Fruit fly (Drosophila melanogaster) whole organism, wandering third instar larva: ENCODE data around the gene CG32523.

Experiments used
- Abd-B ChIP-seq: fragments of >200 bp; optimal IDR thresholded peaks from 2 replicates; lab custom pipeline; 2017; ENCODE audit warnings: missing biosample characterization, missing genetic modification characterization
- CG32264 ChIP-seq: fragments of 200-800 bp; sonication (Bioruptor generic); optimal IDR thresholded peaks from 2 replicates; lab custom pipeline; 2016; ENCODE audit warnings: missing biosample characterization, missing genetic modification characterization
- CG9705 ChIP-seq: fragments of 200-800 bp; sonication (Bioruptor generic); optimal IDR thresholded peaks from 2 replicates; lab custom pipeline; 2018; ENCODE audit warnings: missing biosample characterization, mild to moderate bottlenecking, missing genetic modification characterization
- CrebA ChIP-seq: fragments of 200-800 bp; sonication (Bioruptor generic); optimal IDR thresholded peaks from 2 replicates; lab custom pipeline; 2016; ENCODE audit warnings: missing biosample characterization, mild to moderate bottlenecking, missing genetic modification characterization, borderline replicate concordance
- Dfd ChIP-seq: fragments of >200 bp; optimal IDR thresholded peaks from 2 replicates; lab custom pipeline; 2017; ENCODE audit warnings: missing biosample characterization, missing genetic modification characterization
- Dif ChIP-seq: fragments of 200-275, 200-300 bp; sonication (Bioruptor generic); optimal IDR thresholded peaks from 2 replicates; lab custom pipeline; 2018; ENCODE audit warnings: missing biosample characterization, missing genetic modification characterization; ENCODE audit not compliant: partially characterized antibody
- HLH106 ChIP-seq: fragments of 200-800 bp; optimal IDR thresholded peaks from 3 replicates; lab custom pipeline; 2019; ENCODE audit warnings: missing biosample characterization, mild to moderate bottlenecking, missing genetic modification characterization, moderate library complexity
- Hnf4 ChIP-seq: fragments of 200-800 bp; sonication (Bioruptor generic); optimal IDR thresholded peaks from 2 replicates; lab custom pipeline; 2016; ENCODE audit warnings: missing biosample characterization, mild to moderate bottlenecking, missing genetic modification characterization
- Hr78 ChIP-seq: fragments of >200 bp; optimal IDR thresholded peaks from 2 replicates; lab custom pipeline; 2017; ENCODE audit warnings: missing biosample characterization, missing genetic modification characterization
- Hr83 ChIP-seq: fragments of 200-300 bp; sonication (Bioruptor generic); optimal IDR thresholded peaks from 2 replicates; lab custom pipeline; 2016; ENCODE audit warnings: missing biosample characterization, mild to moderate bottlenecking, missing genetic modification characterization, moderate library complexity; ENCODE audit not compliant: poor library complexity, severe bottlenecking
- Jra ChIP-seq: sonication (Bioruptor generic); optimal IDR thresholded peaks from 2 replicates; lab custom pipeline; 2016; ENCODE audit warnings: missing biosample characterization, missing genetic modification characterization
- Mio ChIP-seq: sonication (Bioruptor generic); optimal IDR thresholded peaks from 2 replicates; lab custom pipeline; 2016; ENCODE audit warnings: missing biosample characterization, missing genetic modification characterization
- Myc ChIP-seq: fragments of >200 bp; optimal IDR thresholded peaks from 2 replicates; lab custom pipeline; 2017
- N ChIP-seq: fragments of >200 bp; optimal IDR thresholded peaks from 2 replicates; lab custom pipeline; 2018; ENCODE audit warnings: missing biosample characterization, missing external identifiers, missing genetic modification characterization
- OdsH ChIP-seq: fragments of 200-800 bp; sonication (Bioruptor generic); optimal IDR thresholded peaks from 2 replicates; lab custom pipeline; 2016; ENCODE audit warnings: missing biosample characterization, mild to moderate bottlenecking, missing genetic modification characterization
- Rel ChIP-seq, 2 experiments: fragments of 200-800 bp; sonication (Bioruptor generic) in 1 of 2; optimal IDR thresholded peaks; 2 replicates in 1 of 2; 3 replicates in 1 of 2; lab custom pipeline; 2016 to 2019; ENCODE audit warnings: mild to moderate bottlenecking in 2 of 2, missing biosample characterization in 2 of 2, missing genetic modification characterization in 2 of 2, moderate library complexity in 1 of 2
- Sp1 ChIP-seq: fragments of 200-800 bp; sonication (Bioruptor generic); optimal IDR thresholded peaks from 3 replicates; lab custom pipeline; 2019; ENCODE audit warnings: missing biosample characterization, mild to moderate bottlenecking, missing genetic modification characterization, moderate library complexity
- Vsx2 ChIP-seq: fragments of 200-300, 225-300 bp; sonication (Bioruptor generic); optimal IDR thresholded peaks from 2 replicates; lab custom pipeline; 2018; ENCODE audit warnings: missing biosample characterization, missing genetic modification characterization; ENCODE audit not compliant: partially characterized antibody
- br ChIP-seq: fragments of 200-800 bp; sonication (Bioruptor generic); optimal IDR thresholded peaks from 2 replicates; lab custom pipeline; 2016; ENCODE audit warnings: missing biosample characterization, missing genetic modification characterization
- dl ChIP-seq, 2 experiments: fragments of 175-275, 200-275 bp in 1 of 2; fragments of 200-275 bp in 1 of 2; sonication (Bioruptor generic); optimal IDR thresholded peaks; lab custom pipeline; 2018; ENCODE audit warnings: mild to moderate bottlenecking in 2 of 2, missing biosample characterization in 2 of 2, missing genetic modification characterization in 2 of 2, moderate library complexity in 2 of 2; ENCODE audit not compliant: partially characterized antibody in 2 of 2, insufficient read depth in 1 of 2
- dsf ChIP-seq: sonication (Bioruptor generic); optimal IDR thresholded peaks from 2 replicates; lab custom pipeline; 2016; ENCODE audit warnings: missing biosample characterization, missing genetic modification characterization, borderline replicate concordance
- foxo ChIP-seq, 2 experiments: fragments of 200-800 bp; sonication (Bioruptor generic); optimal IDR thresholded peaks; 2 replicates in 1 of 2; 3 replicates in 1 of 2; lab custom pipeline; 2016 to 2017; ENCODE audit warnings: missing biosample characterization in 2 of 2, missing genetic modification characterization in 2 of 2
- fru ChIP-seq: fragments of 200-800 bp; sonication (Bioruptor generic); optimal IDR thresholded peaks from 3 replicates; lab custom pipeline; 2016; ENCODE audit warnings: missing biosample characterization, mild to moderate bottlenecking, missing genetic modification characterization
- jim ChIP-seq: fragments of 175-275, 200-325 bp; sonication (Bioruptor generic); optimal IDR thresholded peaks from 2 replicates; lab custom pipeline; 2016; ENCODE audit warnings: missing biosample characterization, mild to moderate bottlenecking, missing genetic modification characterization
- lola ChIP-seq: fragments of >200 bp; optimal IDR thresholded peaks from 2 replicates; lab custom pipeline; 2017; ENCODE audit warnings: missing biosample characterization, missing genetic modification characterization
- sage ChIP-seq: fragments of 200-800 bp; sonication (Bioruptor generic); optimal IDR thresholded peaks from 2 replicates; lab custom pipeline; 2016; ENCODE audit warnings: missing biosample characterization, mild to moderate bottlenecking, missing genetic modification characterization
- tai ChIP-seq: sonication (Bioruptor generic); optimal IDR thresholded peaks from 2 replicates; lab custom pipeline; 2016; ENCODE audit warnings: missing biosample characterization, missing genetic modification characterization

Gene CG32523

DNA sequence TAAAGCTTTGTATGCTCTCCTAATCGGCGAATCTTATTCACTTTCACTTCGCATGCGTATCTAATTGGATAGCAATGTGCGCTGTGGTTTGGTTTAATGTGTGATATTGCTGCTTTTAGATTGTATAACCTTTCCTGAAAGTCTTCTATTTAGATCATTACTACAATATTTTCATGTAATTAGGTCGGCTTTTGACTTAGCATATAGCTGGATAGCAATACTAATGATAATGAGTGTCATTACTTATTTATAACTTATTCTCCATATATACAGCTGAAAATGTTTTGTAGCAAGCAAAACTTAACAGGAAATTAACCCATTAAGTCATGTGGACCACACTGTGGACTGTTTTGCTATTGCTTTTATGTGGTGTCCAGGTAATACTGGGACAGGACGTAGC is at the start of gene CG32523:
Gene CG32523, plus strand, starts transcription at position 301 of the 400 bp plus-strand sequence.
- TF ChIP-seq Mio (GFP tag; lab: Kevin White, UChicago): no peak
- TF ChIP-seq Rel (GFP tag; optimal IDR thresholded peaks at IDR 0.05; lab: Kevin White, UChicago): no peak
- TF ChIP-seq Rel (tag; optimal IDR thresholded peaks at IDR 0.05; lab: Kevin White, UChicago): no peak
- TF ChIP-seq N (GFP tag; lab: Kevin White, UChicago): no peak

- TF ChIP-seq Hr83: no peak
- no peak for TF ChIP-seq Dfd (GFP tag; lab: Kevin White, UChicago)
- TF ChIP-seq Myc (lab: Kevin White, UChicago): no peak
- TF ChIP-seq Jra (GFP tag; lab: Kevin White, UChicago): no peak
- TF ChIP-seq Hr78: no peak
- TF ChIP-seq Abd-B (GFP tag; lab: Kevin White, UChicago): no peak
- no peak for TF ChIP-seq Hnf4 (GFP tag; lab: Kevin White, UChicago)
- TF ChIP-seq dsf (GFP tag; lab: Kevin White, UChicago): no peak
- TF ChIP-seq Sp1: no peak
- no peak for TF ChIP-seq tai
- no peak for TF ChIP-seq lola (GFP tag; lab: Kevin White, UChicago)
- no peak for TF ChIP-seq HLH106 (tag; lab: Kevin White, UChicago)
- no peak for TF ChIP-seq CG9705 (GFP tag; lab: Kevin White, UChicago)
- TF ChIP-seq CG32264: no peak
- TF ChIP-seq fru (GFP tag; lab: Kevin White, UChicago): no peak
- no peak for TF ChIP-seq Rel (GFP tag; optimal IDR thresholded peaks at IDR 0.05; lab: Kevin White, UChicago)
- TF ChIP-seq Rel (tag; optimal IDR thresholded peaks at IDR 0.05; lab: Kevin White, UChicago): no peak
- no peak for TF ChIP-seq Vsx2 (GFP tag; lab: Kevin White, UChicago)
Measured at dm6 chrX:21192953-21193352, 24.7 kb upstream of the CG32523 start, which contains the start of gene ccb. Gene ccb, plus strand, starts transcription at chrX:21193253.

DNA sequence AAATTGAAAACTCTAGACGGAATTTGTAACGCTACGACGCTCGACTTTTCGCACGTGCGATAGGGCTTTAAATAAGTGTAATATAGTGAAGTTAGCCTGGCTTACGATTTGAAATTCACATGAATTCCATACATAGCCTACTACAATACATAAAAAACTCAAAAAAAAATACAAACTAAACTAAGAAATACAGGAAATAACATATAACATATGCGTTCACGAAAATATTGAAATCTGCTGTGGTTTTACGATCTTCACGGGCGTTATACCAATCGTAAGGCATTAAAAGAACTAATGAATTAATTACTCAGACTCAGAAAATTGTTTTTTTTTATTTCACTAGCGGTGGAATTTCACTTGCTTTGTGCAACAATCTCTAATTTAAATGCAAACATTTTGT is 14.4 kb upstream of the CG32523 start, which contains the start of gene CG1724:
Gene CG1724, minus strand, starts transcription at position 101 of the 400 bp plus-strand sequence.
- TF ChIP-seq CrebA (GFP tag; lab: Kevin White, UChicago) (no peak), Hr78 (no peak), HLH106 (tag; lab: Kevin White, UChicago) (no peak), Vsx2 (GFP tag; lab: Kevin White, UChicago) (no peak), jim (no peak), dl (GFP tag; optimal IDR thresholded peaks at IDR 0.05; lab: Kevin White, UChicago; ENCODE audit: insufficient read depth in 1 of 2, partially characterized antibody in 2 of 2) (no peak), foxo (GFP tag; optimal IDR thresholded peaks at IDR 0.05; lab: Kevin White, UChicago) (no peak), CG9705 (GFP tag; lab: Kevin White, UChicago) (no peak), OdsH (GFP tag; lab: Kevin White, UChicago) (no peak), sage (GFP tag; lab: Kevin White, UChicago) (no peak), Myc (lab: Kevin White, UChicago) (no peak)

dm6 chrX:21226373-21226772 is 8.7 kb downstream of the CG32523 start:
- TF ChIP-seq Dif (GFP tag; lab: Kevin White, UChicago) (no peak), sage (GFP tag; lab: Kevin White, UChicago) (no peak), CrebA (GFP tag; lab: Kevin White, UChicago) (no peak), fru (GFP tag; lab: Kevin White, UChicago) (peak; percentile 22), dl (GFP tag; optimal IDR thresholded peaks at IDR 0.05; lab: Kevin White, UChicago; ENCODE audit: insufficient read depth in 1 of 2, partially characterized antibody in 2 of 2) (no peak), br (no peak), HLH106 (tag; lab: Kevin White, UChicago) (peak; percentile 16), Jra (GFP tag; lab: Kevin White, UChicago) (no peak)
- TF ChIP-seq, all 38 proteins: peak for 2

dm6 chrX:21231829-21232228 is 14.2 kb downstream of the CG32523 start:
- TF ChIP-seq Dif (GFP tag; lab: Kevin White, UChicago): no peak
- TF ChIP-seq Dfd (GFP tag; lab: Kevin White, UChicago): no peak
- no peak for TF ChIP-seq CG32264
- TF ChIP-seq Rel (GFP tag; optimal IDR thresholded peaks at IDR 0.05; lab: Kevin White, UChicago): no peak
- TF ChIP-seq Rel (tag; optimal IDR thresholded peaks at IDR 0.05; lab: Kevin White, UChicago): peak; percentile 39
- TF ChIP-seq fru (GFP tag; lab: Kevin White, UChicago): no peak
